Worm (Caenorhabditis elegans) whole organism, young adult: Measurements from ENCODE around the gene srh-22.

Source experiments
- B0019.2 ChIP-seq: fragments of 200-800 bp; sonication (Bioruptor generic); conservative IDR thresholded peaks from 2 replicates; pipeline ENCODE4 v1.3.6; 2022; ENCODE audit warnings: missing genetic modification reagents, missing genetic modification characterization, missing compliant biosample characterization
- B0336.3 ChIP-seq: fragments of 200-800 bp; sonication (Bioruptor generic); IDR thresholded peaks from 2 replicates; pipeline ENCODE4 v1.3.6; 2022; ENCODE audit warnings: missing genetic modification characterization, missing compliant biosample characterization
- C06A6.2 ChIP-seq: fragments of 200-800 bp; sonication (Bioruptor generic); conservative IDR thresholded peaks from 2 replicates; pipeline ENCODE4 v1.3.6; 2022; ENCODE audit warnings: missing genetic modification characterization, missing compliant biosample characterization
- C17E4.6 ChIP-seq: fragments of 200-800 bp; sonication (Bioruptor generic); IDR thresholded peaks from 2 replicates; pipeline ENCODE4 v1.3.6; 2022; ENCODE audit warnings: missing genetic modification reagents, missing genetic modification characterization, missing compliant biosample characterization
- F33H1.4 ChIP-seq: fragments of 200-800 bp; sonication (Bioruptor generic); IDR thresholded peaks from 2 replicates; pipeline ENCODE4 v1.3.6; 2022; ENCODE audit warnings: missing genetic modification reagents, missing genetic modification characterization, missing compliant biosample characterization
- F39B2.1 ChIP-seq: fragments of 200-800 bp; sonication (Bioruptor generic); IDR thresholded peaks from 2 replicates; pipeline ENCODE4 v1.3.6; 2022; ENCODE audit warnings: missing genetic modification reagents, missing genetic modification characterization, missing compliant biosample characterization
- F52B5.7 ChIP-seq: sonication (generic microtip); optimal IDR thresholded peaks from 2 replicates; lab custom pipeline; 2016; ENCODE audit warnings: mild to moderate bottlenecking, missing genetic modification characterization, missing compliant biosample characterization
- F55B11.4 ChIP-seq: sonication (generic microtip); optimal IDR thresholded peaks from 2 replicates; lab custom pipeline; 2016; ENCODE audit warnings: missing compliant biosample characterization, missing genetic modification characterization, borderline replicate concordance; ENCODE audit not compliant: insufficient read depth
- F57A8.1 ChIP-seq: fragments of 200-800 bp; sonication (Bioruptor generic); optimal IDR thresholded peaks from 2 replicates; lab custom pipeline; 2018; ENCODE audit warnings: mild to moderate bottlenecking, missing genetic modification characterization, moderate library complexity, missing compliant biosample characterization
- F57C9.4 ChIP-seq: sonication (generic microtip); optimal IDR thresholded peaks from 2 replicates; lab custom pipeline; 2017; ENCODE audit warnings: mild to moderate bottlenecking, missing genetic modification characterization, missing compliant biosample characterization
- T07F8.4 ChIP-seq: sonication (generic microtip); optimal IDR thresholded peaks from 2 replicates; lab custom pipeline; 2016; ENCODE audit warnings: mild to moderate bottlenecking, missing genetic modification characterization, moderate library complexity, missing compliant biosample characterization
- Y79H2A.3 ChIP-seq: fragments of 200-800 bp; sonication (Bioruptor generic); conservative IDR thresholded peaks from 2 replicates; pipeline ENCODE4 v1.3.6; 2022; ENCODE audit warnings: missing genetic modification reagents, missing genetic modification characterization, missing compliant biosample characterization
- Y95B8A.8 ChIP-seq: fragments of 200-800 bp; sonication (Bioruptor generic); IDR thresholded peaks from 2 replicates; pipeline ENCODE4 v1.3.6; 2022; ENCODE audit warnings: missing genetic modification reagents, missing genetic modification characterization, missing compliant biosample characterization
- ama-1 ChIP-seq, 3 experiments: fragments of 150-350 bp in 1 of 3; sonication (generic microtip) in 2 of 3; optimal IDR thresholded peaks; 2 replicates each; lab custom pipeline; 2014 to 2018; ENCODE audit warnings: missing biosample characterization in 2 of 3, missing genetic modification characterization in 2 of 3, missing genetic modification reagents in 2 of 3
- attf-3 ChIP-seq: fragments of 200-800 bp; sonication (Bioruptor generic); conservative IDR thresholded peaks from 2 replicates; pipeline ENCODE4 v1.3.6; 2022; ENCODE audit warnings: missing genetic modification reagents, missing genetic modification characterization, missing compliant biosample characterization
- bed-2 ChIP-seq: fragments of 200-800 bp; sonication (Bioruptor generic); IDR thresholded peaks from 2 replicates; pipeline ENCODE4 v1.3.6; 2022; ENCODE audit warnings: missing genetic modification reagents, missing genetic modification characterization, missing compliant biosample characterization
- cebp-2 ChIP-seq: fragments of 200-800 bp; sonication (Bioruptor generic); IDR thresholded peaks from 2 replicates; pipeline ENCODE4 v1.3.6; 2022; ENCODE audit warnings: missing genetic modification characterization, missing compliant biosample characterization
- ceh-27 ChIP-seq: fragments of 200-800 bp; sonication (Bioruptor generic); optimal IDR thresholded peaks from 2 replicates; lab custom pipeline; 2018; ENCODE audit warnings: mild to moderate bottlenecking, missing genetic modification characterization, moderate library complexity, missing compliant biosample characterization
- dpl-1 ChIP-seq: fragments of 150-350 bp; optimal IDR thresholded peaks from 2 replicates; lab custom pipeline; 2014; ENCODE audit warnings: missing biosample characterization, missing genetic modification reagents, missing genetic modification characterization
- efl-1 ChIP-seq: fragments of 150-350 bp; optimal IDR thresholded peaks from 2 replicates; lab custom pipeline; 2014; ENCODE audit warnings: missing biosample characterization, missing genetic modification reagents, missing genetic modification characterization
- egl-18 ChIP-seq: fragments of 200-800 bp; sonication (Bioruptor generic); IDR thresholded peaks from 2 replicates; pipeline ENCODE4 v1.3.6; 2022; ENCODE audit warnings: missing genetic modification reagents, missing genetic modification characterization, missing compliant biosample characterization
- fkh-3 ChIP-seq: sonication (generic microtip); optimal IDR thresholded peaks from 2 replicates; lab custom pipeline; 2016; ENCODE audit warnings: mild to moderate bottlenecking, missing genetic modification characterization, missing compliant biosample characterization
- hmg-1.2 ChIP-seq: fragments of 200-800 bp; sonication (Bioruptor generic); IDR thresholded peaks from 2 replicates; pipeline ENCODE4 v1.3.6; 2022; ENCODE audit warnings: missing genetic modification reagents, missing genetic modification characterization, missing compliant biosample characterization
- hmg-20 ChIP-seq: fragments of 200-800 bp; sonication (Bioruptor generic); IDR thresholded peaks from 2 replicates; pipeline ENCODE4 v1.3.6; 2022; ENCODE audit warnings: missing genetic modification reagents, missing genetic modification characterization, missing compliant biosample characterization
- lin-26 ChIP-seq: fragments of 200-800 bp; sonication (Bioruptor generic); IDR thresholded peaks from 2 replicates; pipeline ENCODE4 v1.3.6; 2022; ENCODE audit warnings: missing genetic modification reagents, missing genetic modification characterization, missing compliant biosample characterization
- lin-35 ChIP-seq, 3 experiments: fragments of 150-350 bp in 2 of 3; sonication (generic microtip) in 1 of 3; optimal IDR thresholded peaks; 2 replicates each; lab custom pipeline; 2014 to 2018; ENCODE audit warnings: missing biosample characterization in 3 of 3, missing genetic modification characterization in 3 of 3, missing genetic modification reagents in 3 of 3
- lin-54 ChIP-seq: fragments of 200-800 bp; sonication (Bioruptor generic); optimal IDR thresholded peaks from 2 replicates; lab custom pipeline; 2018; ENCODE audit warnings: mild to moderate bottlenecking, missing genetic modification characterization, missing compliant biosample characterization
- lsl-1 ChIP-seq: fragments of 200-800 bp; sonication (Bioruptor generic); optimal IDR thresholded peaks from 2 replicates; lab custom pipeline; 2018; ENCODE audit warnings: mild to moderate bottlenecking, missing genetic modification characterization, moderate library complexity, missing compliant biosample characterization
- madf-6 ChIP-seq: fragments of 200-800 bp; sonication (Bioruptor generic); IDR thresholded peaks from 2 replicates; pipeline ENCODE4 v1.3.6; 2022; ENCODE audit warnings: missing genetic modification reagents, missing genetic modification characterization, missing compliant biosample characterization
- madf-8 ChIP-seq: fragments of 200-800 bp; sonication (Bioruptor generic); conservative IDR thresholded peaks from 2 replicates; pipeline ENCODE4 v1.3.6; 2022; ENCODE audit warnings: missing genetic modification reagents, missing genetic modification characterization, missing compliant biosample characterization
- mes-4 ChIP-seq: sonication (generic microtip); optimal IDR thresholded peaks from 2 replicates; lab custom pipeline; 2016; ENCODE audit warnings: missing genotype, missing genetic modification characterization, missing compliant biosample characterization
- nhr-179 ChIP-seq: sonication (generic microtip); optimal IDR thresholded peaks from 2 replicates; lab custom pipeline; 2016; ENCODE audit warnings: mild to moderate bottlenecking, missing genetic modification characterization, missing compliant biosample characterization
- nhr-27 ChIP-seq: fragments of 200-800 bp; sonication (Bioruptor generic); optimal IDR thresholded peaks from 2 replicates; lab custom pipeline; 2018; ENCODE audit warnings: mild to moderate bottlenecking, missing genetic modification characterization, moderate library complexity, missing compliant biosample characterization
- nhr-90 ChIP-seq: sonication (generic microtip); optimal IDR thresholded peaks from 2 replicates; lab custom pipeline; 2016; ENCODE audit warnings: missing genotype, mild to moderate bottlenecking, missing genetic modification characterization, missing compliant biosample characterization
- pbrm-1 ChIP-seq: fragments of 200-800 bp; sonication (Bioruptor generic); IDR thresholded peaks from 2 replicates; pipeline ENCODE4 v1.3.6; 2022; ENCODE audit warnings: missing genetic modification reagents, missing genetic modification characterization, missing compliant biosample characterization
- repo-1 ChIP-seq: sonication (generic microtip); optimal IDR thresholded peaks from 2 replicates; lab custom pipeline; 2017; ENCODE audit warnings: mild to moderate bottlenecking, missing genetic modification characterization, missing compliant biosample characterization
- snpc-1.3 ChIP-seq: sonication (generic microtip); optimal IDR thresholded peaks from 2 replicates; lab custom pipeline; 2017; ENCODE audit warnings: missing genetic modification characterization, mild to moderate bottlenecking, missing compliant biosample characterization, antibody characterized with exemption, moderate library complexity, missing genotype, missing genetic modification reagents; ENCODE audit not compliant: insufficient read depth
- snpc-3.4 ChIP-seq: sonication (generic microtip); optimal IDR thresholded peaks from 2 replicates; lab custom pipeline; 2017; ENCODE audit warnings: missing genetic modification characterization, mild to moderate bottlenecking, missing compliant biosample characterization, antibody characterized with exemption, moderate library complexity, missing genotype, missing genetic modification reagents
- tbx-9 ChIP-seq: sonication (generic microtip); optimal IDR thresholded peaks from 2 replicates; lab custom pipeline; 2016; ENCODE audit warnings: borderline replicate concordance, missing genetic modification characterization, inconsistent platforms, missing compliant biosample characterization
- ztf-18 ChIP-seq: sonication (generic microtip); optimal IDR thresholded peaks from 2 replicates; lab custom pipeline; 2016; ENCODE audit warnings: missing genotype, mild to moderate bottlenecking, missing genetic modification characterization, missing compliant biosample characterization
- ztf-6 ChIP-seq: fragments of 200-800 bp; sonication (Bioruptor generic); IDR thresholded peaks from 2 replicates; pipeline ENCODE4 v1.3.6; 2022; ENCODE audit warnings: missing genetic modification reagents, missing genetic modification characterization, missing compliant biosample characterization

Gene srh-22

ce11 chrV:4891305-4891704, 30.8 kb upstream of the srh-22 start (continued):
- TF ChIP-seq Y95B8A.8 = no peak
- TF ChIP-seq cebp-2 (GFP tag; lab: Robert Waterston, UW) = 0 out of 2 replicates have a peak, but pooled peaks have one; percentile 74
- TF ChIP-seq ama-1 (optimal IDR thresholded peaks at IDR 0.05; lab: Kevin White, UChicago) = no peak
- TF ChIP-seq ama-1 (GFP tag; optimal IDR thresholded peaks at IDR 0.05; lab: Kevin White, UChicago) = no peak
- no peak for TF ChIP-seq T07F8.4 (tag; lab: Kevin White, UChicago)
- peak; percentile 45 for TF ChIP-seq snpc-1.3 (tag; lab: Kevin White, UChicago)
- TF ChIP-seq hmg-20 (GFP tag; lab: Robert Waterston, UW) = no peak
- no peak for TF ChIP-seq ztf-6
- peak; percentile 57 for TF ChIP-seq lsl-1 (GFP tag; lab: Kevin White, UChicago)
- peak; percentile 62; the same call in 1 of the 2 replicates for TF ChIP-seq pbrm-1
- TF ChIP-seq nhr-27 (tag; lab: Kevin White, UChicago) = no peak
- peak; percentile 85; the same call in 1 of the 2 replicates for TF ChIP-seq Y79H2A.3
- TF ChIP-seq lin-54 (GFP tag; lab: Kevin White, UChicago) = peak; percentile 25
- peak; percentile 84 for TF ChIP-seq B0336.3
- TF ChIP-seq mes-4 = no peak
- peak; percentile 53 for TF ChIP-seq madf-8 (GFP tag; lab: Robert Waterston, UW)
- no peak for TF ChIP-seq dpl-1
- no peak for TF ChIP-seq B0019.2 (GFP tag; lab: Robert Waterston, UW)
- no peak for TF ChIP-seq F52B5.7
- TF ChIP-seq egl-18 (GFP tag; lab: Robert Waterston, UW) = no peak
- no peak for TF ChIP-seq F55B11.4 (tag; lab: Kevin White, UChicago)
- TF ChIP-seq F57C9.4 = no peak
- TF ChIP-seq nhr-90 (tag; lab: Kevin White, UChicago) = no peak
- no peak for TF ChIP-seq attf-3 (GFP tag; lab: Robert Waterston, UW)
- no peak for TF ChIP-seq hmg-1.2 (GFP tag; lab: Robert Waterston, UW)
- TF ChIP-seq lin-26 (GFP tag; lab: Robert Waterston, UW) = peak; percentile 63; the same call in 1 of the 2 replicates
- peak; percentile 38 for TF ChIP-seq efl-1 (GFP tag; lab: Kevin White, UChicago)
- no peak for TF ChIP-seq repo-1
- TF ChIP-seq F57A8.1 (GFP tag; lab: Kevin White, UChicago) = no peak
- no peak for TF ChIP-seq C06A6.2
- TF ChIP-seq madf-6 (GFP tag; lab: Robert Waterston, UW) = peak; percentile 84
- TF ChIP-seq C17E4.6 (GFP tag; lab: Robert Waterston, UW) = no peak
- TF ChIP-seq nhr-179 (tag; lab: Kevin White, UChicago) = no peak
- no peak for TF ChIP-seq ceh-27 (GFP tag; lab: Kevin White, UChicago)
- peak in 1 of 3 experiments; percentile 7 for TF ChIP-seq lin-35 (GFP tag; optimal IDR thresholded peaks at IDR 0.05; lab: Kevin White, UChicago)
- TF ChIP-seq snpc-3.4 (tag; lab: Kevin White, UChicago) = peak; percentile 51
- peak; percentile 75; the same call in 1 of the 2 replicates for TF ChIP-seq F39B2.1
- TF ChIP-seq bed-2 (GFP tag; lab: Robert Waterston, UW) = no peak
- TF ChIP-seq tbx-9 (tag; lab: Kevin White, UChicago) = no peak
- peak; percentile 45 for TF ChIP-seq F33H1.4
- no peak for TF ChIP-seq fkh-3 (tag; lab: Kevin White, UChicago)
- TF ChIP-seq ztf-18 (tag; lab: Kevin White, UChicago) = no peak
- TF ChIP-seq, all 124 proteins: peak for 37
